Fruit fly (Drosophila melanogaster): ENCODE data around the gene CG9270.

DNA sequence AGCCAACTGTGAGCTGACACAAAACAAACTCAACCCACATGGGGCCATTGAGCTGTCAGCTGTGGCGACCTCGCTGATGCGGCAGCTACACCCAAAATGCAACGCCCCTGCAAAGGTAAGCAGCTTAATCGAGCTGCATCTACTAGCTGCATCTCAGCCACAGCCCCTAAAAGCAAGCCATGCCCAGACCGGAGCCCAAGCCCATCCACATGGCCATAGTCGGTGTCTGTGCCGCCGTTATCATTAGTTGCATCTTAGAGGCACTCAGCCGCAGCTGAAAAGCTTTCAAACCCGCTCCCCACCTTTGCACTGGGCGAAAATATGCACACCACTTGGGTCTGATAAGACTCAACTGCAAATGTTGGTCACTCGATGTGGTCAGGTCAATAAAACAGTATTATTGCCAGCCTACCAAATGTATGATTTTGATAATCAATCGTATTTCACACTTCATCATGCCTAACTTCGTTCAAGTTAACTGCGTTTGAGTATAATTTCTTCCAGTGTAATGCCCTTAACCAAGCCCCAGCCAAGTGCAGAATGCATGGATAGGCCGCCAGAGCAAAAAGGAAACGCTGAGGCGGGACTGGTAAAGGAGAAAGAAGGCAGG lies 40.2 kb upstream of the CG9270 start:
- TF ChIP-seq kay (GFP tag; ENCODE audit: borderline replicate concordance) (no peak), CG33017 (tag; optimal IDR thresholded peaks at IDR 0.05) (no peak), Hr96 (GFP tag; optimal IDR thresholded peaks at IDR 0.05) (no peak), tj (GFP tag; optimal IDR thresholded peaks at IDR 0.05) (no peak), CG5204 (GFP tag; optimal IDR thresholded peaks at IDR 0.05) (no peak), CG7101 (tag; optimal IDR thresholded peaks at IDR 0.05) (no peak), ovo (GFP tag; optimal IDR thresholded peaks at IDR 0.05) (no peak), Mnt (GFP tag; optimal IDR thresholded peaks at IDR 0.05) (no peak), CG7045 (GFP tag; optimal IDR thresholded peaks at IDR 0.05) (no peak), toe (GFP tag; optimal IDR thresholded peaks at IDR 0.05) (no peak), CG14711 (tag; optimal IDR thresholded peaks at IDR 0.05) (no peak), CG1620 (GFP tag; optimal IDR thresholded peaks at IDR 0.05) (no peak), CG11617 (GFP tag; optimal IDR thresholded peaks at IDR 0.05) (no peak)
